Worm (Caenorhabditis elegans) whole organism, midembryonic: ENCODE results near the gene puf-9.

Experiments used
- flt-1 ChIP-seq: fragments of 200-800 bp; sonication (Bioruptor generic); IDR thresholded peaks from 2 replicates; pipeline ENCODE4 v1.3.6; 2022; ENCODE audit warnings: missing genetic modification characterization, missing compliant biosample characterization
- tab-1 ChIP-seq: fragments of 200-800 bp; sonication (Bioruptor generic); IDR thresholded peaks from 2 replicates; pipeline ENCODE4 v1.3.6; 2022; ENCODE audit warnings: missing genetic modification characterization, missing compliant biosample characterization

DNA sequence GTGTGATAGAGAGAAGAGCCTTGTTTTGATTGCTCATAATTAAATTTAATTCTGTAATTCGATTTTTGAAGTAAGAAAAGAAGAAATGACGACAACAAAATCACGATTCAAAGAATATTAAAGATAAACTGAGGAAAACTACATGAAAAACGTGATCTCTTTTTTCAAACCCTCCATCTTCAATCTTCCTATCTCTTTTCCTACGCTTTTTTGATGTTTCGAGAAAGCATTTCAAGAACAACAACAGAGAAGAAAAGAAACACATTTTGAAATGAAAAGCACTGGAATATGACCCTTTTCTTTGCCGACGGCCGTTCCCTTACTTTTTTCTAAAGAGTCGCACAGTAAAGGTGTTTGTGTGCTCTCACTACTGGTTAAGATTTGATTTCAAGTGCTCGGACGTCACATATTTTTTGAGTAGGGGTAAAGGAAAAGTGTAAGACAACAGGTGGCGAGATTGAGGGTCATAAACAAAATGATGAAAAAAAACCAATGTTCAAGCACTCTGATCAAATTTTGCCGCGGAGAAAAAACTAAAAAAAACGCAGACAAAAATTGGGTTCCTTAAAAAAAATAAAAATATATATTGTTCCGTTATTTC is 35.4 kb upstream of the puf-9 start, which contains the start of gene F13D11.3:
- TF ChIP-seq flt-1 (GFP tag; lab: Robert Waterston, UW): no peak
- no peak for TF ChIP-seq tab-1 (GFP tag; lab: Robert Waterston, UW)
